In the genomic region with DNA sequence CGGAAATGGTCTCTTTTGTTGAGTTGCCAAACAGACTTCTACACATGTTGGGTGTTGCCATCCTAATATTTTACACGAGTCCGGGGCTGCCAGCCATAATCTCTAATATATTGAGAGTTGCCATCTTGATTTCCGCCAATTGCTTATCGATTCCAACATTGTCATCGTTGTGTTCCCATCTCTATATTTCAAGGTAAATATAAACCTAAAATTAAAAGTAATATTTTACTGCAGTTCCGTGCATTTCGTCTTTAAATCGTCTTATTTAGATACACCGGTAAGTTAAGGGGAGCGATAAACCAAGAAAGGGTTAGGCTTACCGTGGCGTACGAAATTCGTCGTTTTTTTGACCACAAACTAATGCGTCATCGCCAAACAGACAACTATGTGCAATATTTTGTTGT, we compare ENCODE assay signal across 1 fruit fly cellular context.
A peak's percentile ranks its signal among the peaks of the same experiment; 100 is the strongest.
TF ChIP-seq lines count a peak whose summit lies in the region.

A gene (plus strand): TSS at position 138 of the 404 bp plus-strand sequence.

TF ChIP-seq in whole organism, embryonic, 481 proteins besides CTCF, POLR2A, EP300 and RAD21 (continued from another document):
- TF ChIP-seq slou (GFP tag; optimal IDR thresholded peaks at IDR 0.05; lab: Kevin White, UChicago) (no peak), CG3847 (GFP tag; IDR thresholded peaks at IDR 0.05; lab: Robert Waterston, UW) (peak; percentile 91), vfl (GFP tag; optimal IDR thresholded peaks at IDR 0.05; lab: Kevin White, UChicago) (no peak), Xrp1 (GFP tag; IDR thresholded peaks at IDR 0.05; lab: Robert Waterston, UW) (no peak), CG9932 (GFP tag; IDR thresholded peaks at IDR 0.05; lab: Robert Waterston, UW) (peak; percentile 62), CG4282 (GFP tag; optimal IDR thresholded peaks at IDR 0.05; lab: Kevin White, UChicago) (no peak), sob (GFP tag; IDR thresholded peaks at IDR 0.05; lab: Robert Waterston, UW) (peak; percentile 34; the same call in 1 of the 2 replicates), CG15601 (tag; optimal IDR thresholded peaks at IDR 0.05; lab: Kevin White, UChicago) (peak; percentile 60), CG5180 (GFP tag; optimal IDR thresholded peaks at IDR 0.05; lab: Kevin White, UChicago) (no peak), slbo (GFP tag; IDR thresholded peaks at IDR 0.05; lab: Robert Waterston, UW) (no peak; the same call in 1 of the 2 replicates), CG32532 (GFP tag; IDR thresholded peaks at IDR 0.05; lab: Robert Waterston, UW) (no peak), jing (GFP tag; optimal IDR thresholded peaks at IDR 0.05; lab: Kevin White, UChicago) (no peak), GATAe (GFP tag; conservative IDR thresholded peaks at IDR 0.05; lab: Robert Waterston, UW) (no peak; the same call in 1 of the 2 replicates), Pdp1 (GFP tag; optimal IDR thresholded peaks at IDR 0.05; lab: Kevin White, UChicago) (peak in 1 of 2 experiments; percentile 14), Dll (GFP tag; IDR thresholded peaks at IDR 0.05; lab: Robert Waterston, UW; ENCODE audit: partially characterized antibody) (peak; percentile 58; the same call in 2 of the 4 replicates), stc (GFP tag; IDR thresholded peaks at IDR 0.05; lab: Robert Waterston, UW) (no peak), CG13123 (GFP tag; optimal IDR thresholded peaks at IDR 0.05; lab: Kevin White, UChicago) (peak; percentile 3), Drgx (GFP tag; IDR thresholded peaks at IDR 0.05; lab: Robert Waterston, UW) (no peak), bowl (GFP tag; IDR thresholded peaks at IDR 0.05; lab: Robert Waterston, UW) (no peak), CG17829 (tag; optimal IDR thresholded peaks at IDR 0.05; lab: Kevin White, UChicago) (peak; percentile 44), CG32767 (GFP tag; IDR thresholded peaks at IDR 0.05; lab: Robert Waterston, UW) (no peak), Ets97D (GFP tag; optimal IDR thresholded peaks at IDR 0.05; lab: Kevin White, UChicago) (peak; percentile 96), trem (tag; optimal IDR thresholded peaks at IDR 0.05; lab: Kevin White, UChicago) (peak; percentile 85), Mes4 (GFP tag; optimal IDR thresholded peaks at IDR 0.05; lab: Kevin White, UChicago) (no peak), CG16813 (GFP tag; IDR thresholded peaks at IDR 0.05; lab: Robert Waterston, UW; ENCODE audit: partially characterized antibody) (0 out of 3 replicates have a peak, but pooled peaks have one; percentile 36), unpg (GFP tag; optimal IDR thresholded peaks at IDR 0.05; lab: Kevin White, UChicago) (no peak), tx (GFP tag; optimal IDR thresholded peaks at IDR 0.05; lab: Kevin White, UChicago) (no peak), dan (GFP tag; IDR thresholded peaks at IDR 0.05; lab: Robert Waterston, UW) (no peak), tna (GFP tag; IDR thresholded peaks at IDR 0.05; lab: Robert Waterston, UW; ENCODE audit: partially characterized antibody) (no peak), CG2678 (tag; optimal IDR thresholded peaks at IDR 0.05; lab: Kevin White, UChicago) (no peak), NK7.1 (GFP tag; optimal IDR thresholded peaks at IDR 0.05; lab: Kevin White, UChicago) (no peak), CrebB (tag; optimal IDR thresholded peaks at IDR 0.05; lab: Kevin White, UChicago) (no peak), dysf (GFP tag; IDR thresholded peaks at IDR 0.05; lab: Robert Waterston, UW) (no peak), bab2 (GFP tag; optimal IDR thresholded peaks at IDR 0.05; lab: Kevin White, UChicago) (no peak), Dfd (GFP tag; optimal IDR thresholded peaks at IDR 0.05; lab: Kevin White, UChicago) (no peak), mld (GFP tag; IDR thresholded peaks at IDR 0.05; lab: Robert Waterston, UW; ENCODE audit: partially characterized antibody) (no peak), CG1529 (GFP tag; optimal IDR thresholded peaks at IDR 0.05; lab: Kevin White, UChicago) (no peak), ssp (GFP tag; IDR thresholded peaks at IDR 0.05; lab: Robert Waterston, UW) (no peak), otp (GFP tag; IDR thresholded peaks at IDR 0.05; lab: Robert Waterston, UW) (no peak), hbn (GFP tag; IDR thresholded peaks at IDR 0.05; lab: Robert Waterston, UW; ENCODE audit: partially characterized antibody) (0 out of 2 replicates have a peak, but pooled peaks have one; percentile 30), CG13424 (tag; optimal IDR thresholded peaks at IDR 0.05; lab: Kevin White, UChicago) (peak; percentile 42), CG17568 (GFP tag; optimal IDR thresholded peaks at IDR 0.05; lab: Kevin White, UChicago) (peak; percentile 22), CG2712 (tag; optimal IDR thresholded peaks at IDR 0.05; lab: Kevin White, UChicago) (peak; percentile 28), HLH4C (GFP tag; IDR thresholded peaks at IDR 0.05; lab: Robert Waterston, UW; ENCODE audit: partially characterized antibody) (no peak), Tbp (GFP tag; optimal IDR thresholded peaks at IDR 0.05; lab: Kevin White, UChicago) (no peak), crol (GFP tag; IDR thresholded peaks at IDR 0.05; lab: Robert Waterston, UW) (no peak), wor (GFP tag; IDR thresholded peaks at IDR 0.05; lab: Robert Waterston, UW) (no peak), CG11560 (tag; IDR thresholded peaks at IDR 0.05; lab: Robert Waterston, UW) (no peak), wdn (GFP tag; IDR thresholded peaks at IDR 0.05; lab: Robert Waterston, UW) (no peak), CG15479 (GFP tag; optimal IDR thresholded peaks at IDR 0.05; lab: Kevin White, UChicago) (peak; percentile 37), gcm2 (GFP tag; optimal IDR thresholded peaks at IDR 0.05; lab: Kevin White, UChicago) (no peak), lola (GFP tag; optimal IDR thresholded peaks at IDR 0.05; lab: Kevin White, UChicago) (no peak), her (GFP tag; optimal IDR thresholded peaks at IDR 0.05; lab: Kevin White, UChicago) (no peak), Bteb2 (GFP tag; optimal IDR thresholded peaks at IDR 0.05; lab: Kevin White, UChicago) (no peak), CHES-1-like (GFP tag; optimal IDR thresholded peaks at IDR 0.05; lab: Kevin White, UChicago) (peak; percentile 27), CG31365 (tag; optimal IDR thresholded peaks at IDR 0.05; lab: Kevin White, UChicago) (peak; percentile 23), CG30431 (GFP tag; optimal IDR thresholded peaks at IDR 0.05; lab: Kevin White, UChicago) (no peak), salm (tag; optimal IDR thresholded peaks at IDR 0.05; lab: Kevin White, UChicago) (peak; percentile 11), Hmx (GFP tag; optimal IDR thresholded peaks at IDR 0.05; lab: Kevin White, UChicago) (no peak), cg (GFP tag; optimal IDR thresholded peaks at IDR 0.05; lab: Kevin White, UChicago) (no peak), HmgD (GFP tag; optimal IDR thresholded peaks at IDR 0.05; lab: Kevin White, UChicago) (no peak), CG4854 (GFP tag; optimal IDR thresholded peaks at IDR 0.05; lab: Kevin White, UChicago) (peak; percentile 26), Adf1 (GFP tag; IDR thresholded peaks at IDR 0.05; lab: Robert Waterston, UW) (no peak), CG12219 (GFP tag; optimal IDR thresholded peaks at IDR 0.05; lab: Kevin White, UChicago) (no peak), bigmax (GFP tag; optimal IDR thresholded peaks at IDR 0.05; lab: Kevin White, UChicago) (no peak), CG3163 (GFP tag; optimal IDR thresholded peaks at IDR 0.05; lab: Kevin White, UChicago) (no peak), CG14965 (GFP tag; optimal IDR thresholded peaks at IDR 0.05; lab: Kevin White, UChicago; ENCODE audit: borderline replicate concordance) (no peak), luna (GFP tag; optimal IDR thresholded peaks at IDR 0.05; lab: Kevin White, UChicago) (peak; percentile 41), seq (GFP tag; IDR thresholded peaks at IDR 0.05; lab: Robert Waterston, UW) (no peak), chm (GFP tag; IDR thresholded peaks at IDR 0.05; lab: Robert Waterston, UW) (no peak), CG15073 (GFP tag; optimal IDR thresholded peaks at IDR 0.05; lab: Kevin White, UChicago) (no peak), CG18262 (tag; optimal IDR thresholded peaks at IDR 0.05; lab: Kevin White, UChicago) (no peak), nau (GFP tag; optimal IDR thresholded peaks at IDR 0.05; lab: Kevin White, UChicago) (no peak), ken (GFP tag; IDR thresholded peaks at IDR 0.05; lab: Robert Waterston, UW) (no peak), Opbp (GFP tag; IDR thresholded peaks at IDR 0.05; lab: Robert Waterston, UW; ENCODE audit: partially characterized antibody) (peak; percentile 59; the same call in 2 of the 3 replicates), insv (GFP tag; optimal IDR thresholded peaks at IDR 0.05; lab: Kevin White, UChicago) (peak in 1 of 2 experiments; percentile 65)
